Worm (Caenorhabditis elegans) whole organism, L1 larva: Measurements from ENCODE around the gene K01D12.1.

Experiments
- C16A3.4 ChIP-seq: fragments of 150-350 bp; optimal IDR thresholded peaks from 2 replicates; lab custom pipeline; 2014; ENCODE audit warnings: missing biosample characterization, missing genetic modification characterization
- aha-1 ChIP-seq: fragments of 150-350 bp; optimal IDR thresholded peaks from 2 replicates; lab custom pipeline; 2014; ENCODE audit warnings: missing biosample characterization, missing genetic modification characterization
- alr-1 ChIP-seq: fragments of 200-800 bp; sonication (Bioruptor generic); optimal IDR thresholded peaks from 2 replicates; lab custom pipeline; 2018; ENCODE audit warnings: borderline replicate concordance, mild to moderate bottlenecking, missing genetic modification characterization, missing compliant biosample characterization
- aly-2 ChIP-seq: fragments of 150-350 bp; optimal IDR thresholded peaks from 2 replicates; lab custom pipeline; 2014; ENCODE audit warnings: missing biosample characterization, missing genetic modification characterization
- ceh-8 ChIP-seq: fragments of 200-800 bp; sonication (Bioruptor generic); optimal IDR thresholded peaks from 2 replicates; lab custom pipeline; 2018; ENCODE audit warnings: mild to moderate bottlenecking, missing genetic modification characterization, moderate library complexity, missing compliant biosample characterization
- ceh-90 ChIP-seq: sonication (generic microtip); optimal IDR thresholded peaks from 2 replicates; lab custom pipeline; 2016; ENCODE audit warnings: missing genetic modification characterization, missing compliant biosample characterization
- dsc-1 ChIP-seq: sonication (generic microtip); optimal IDR thresholded peaks from 2 replicates; lab custom pipeline; 2016; ENCODE audit warnings: mild to moderate bottlenecking, missing genetic modification characterization, missing compliant biosample characterization
- efl-1 ChIP-seq, 4 experiments: fragments of 150-350 bp; optimal IDR thresholded peaks in 3 of 4; peaks in 1 of 4; 1 replicate in 1 of 4; 2 replicates in 3 of 4; lab custom pipeline; 2014; ENCODE audit warnings: missing biosample characterization in 2 of 4, missing genetic modification characterization in 2 of 4, missing genetic modification reagents in 2 of 4
- efl-3 ChIP-seq: fragments of 200-800 bp; sonication (Bioruptor generic); optimal IDR thresholded peaks from 2 replicates; lab custom pipeline; 2018; ENCODE audit warnings: mild to moderate bottlenecking, missing genetic modification characterization, missing compliant biosample characterization
- elt-2 ChIP-seq: sonication (generic microtip); optimal IDR thresholded peaks from 2 replicates; lab custom pipeline; 2016; ENCODE audit warnings: missing genetic modification characterization, mild to moderate bottlenecking, inconsistent platforms, missing compliant biosample characterization, missing genetic modification reagents
- fkh-10 ChIP-seq: sonication (generic microtip); optimal IDR thresholded peaks from 2 replicates; lab custom pipeline; 2017; ENCODE audit warnings: missing biosample characterization, missing genetic modification reagents, missing genetic modification characterization
- hlh-4 ChIP-seq: sonication (generic microtip); optimal IDR thresholded peaks from 2 replicates; lab custom pipeline; 2016; ENCODE audit warnings: mild to moderate bottlenecking, missing genetic modification characterization, missing compliant biosample characterization
- irx-1 ChIP-seq: sonication (generic microtip); optimal IDR thresholded peaks from 2 replicates; lab custom pipeline; 2016; ENCODE audit warnings: missing genetic modification characterization, missing compliant biosample characterization
- jun-1 ChIP-seq: fragments of 150-350 bp; optimal IDR thresholded peaks from 2 replicates; lab custom pipeline; 2014; ENCODE audit warnings: missing biosample characterization, missing genetic modification reagents, missing genetic modification characterization
- lin-14 ChIP-seq: fragments of 200-800 bp; sonication (Bioruptor generic); optimal IDR thresholded peaks from 2 replicates; lab custom pipeline; 2018; ENCODE audit warnings: mild to moderate bottlenecking, missing genetic modification characterization, moderate library complexity, missing compliant biosample characterization
- lin-15B ChIP-seq: fragments of 150-350 bp; sonication (generic microtip); optimal IDR thresholded peaks from 3 replicates; lab custom pipeline; 2014; ENCODE audit warnings: missing biosample characterization, missing genetic modification characterization
- lsy-2 ChIP-seq, 2 experiments: fragments of 150-350 bp; optimal IDR thresholded peaks; 2 replicates each; lab custom pipeline; 2014; ENCODE audit warnings: missing biosample characterization in 2 of 2, missing genetic modification characterization in 2 of 2
- mef-2 ChIP-seq: fragments of 150-350 bp; optimal IDR thresholded peaks from 2 replicates; lab custom pipeline; 2014; ENCODE audit warnings: missing biosample characterization, missing genetic modification characterization
- mep-1 ChIP-seq: fragments of 150-350 bp; optimal IDR thresholded peaks from 2 replicates; lab custom pipeline; 2014; ENCODE audit warnings: missing biosample characterization, missing genetic modification characterization
- nhr-12 ChIP-seq: sonication (generic microtip); optimal IDR thresholded peaks from 2 replicates; lab custom pipeline; 2017; ENCODE audit warnings: missing biosample characterization, missing genetic modification characterization
- nhr-19 ChIP-seq: fragments of 200-800 bp; sonication (Bioruptor generic); conservative IDR thresholded peaks from 2 replicates; pipeline ENCODE4 v1.3.6; 2022; ENCODE audit warnings: missing genetic modification characterization, missing compliant biosample characterization
- nhr-20 ChIP-seq: sonication (generic microtip); optimal IDR thresholded peaks from 2 replicates; lab custom pipeline; 2016; ENCODE audit warnings: mild to moderate bottlenecking, missing genetic modification characterization, missing compliant biosample characterization
- nhr-47 ChIP-seq: sonication (generic microtip); optimal IDR thresholded peaks from 2 replicates; lab custom pipeline; 2016; ENCODE audit warnings: mild to moderate bottlenecking, missing genetic modification characterization, moderate library complexity, missing compliant biosample characterization
- nhr-84 ChIP-seq: sonication (generic microtip); optimal IDR thresholded peaks from 2 replicates; lab custom pipeline; 2017; ENCODE audit warnings: missing biosample characterization, missing genetic modification characterization
- nhr-85 ChIP-seq: sonication (generic microtip); peaks from one replicate; lab custom pipeline; 2016; ENCODE audit warnings: missing genetic modification characterization, inconsistent platforms, missing compliant biosample characterization
- pax-3 ChIP-seq: fragments of 200-800 bp; sonication (Bioruptor generic); optimal IDR thresholded peaks from 2 replicates; lab custom pipeline; 2018; ENCODE audit warnings: mild to moderate bottlenecking, missing genetic modification characterization, moderate library complexity, missing compliant biosample characterization
- skn-1 ChIP-seq: fragments of 150-350 bp; optimal IDR thresholded peaks from 2 replicates; lab custom pipeline; 2014; ENCODE audit warnings: missing biosample characterization, missing genetic modification characterization
- swsn-7 ChIP-seq: sonication (generic microtip); optimal IDR thresholded peaks from 2 replicates; lab custom pipeline; 2016; ENCODE audit warnings: missing genetic modification characterization, missing compliant biosample characterization
- tbx-2 ChIP-seq: sonication (generic microtip); optimal IDR thresholded peaks from 2 replicates; lab custom pipeline; 2016; ENCODE audit warnings: missing genetic modification characterization, missing compliant biosample characterization
- unc-86 ChIP-seq: sonication (generic microtip); optimal IDR thresholded peaks from 2 replicates; lab custom pipeline; 2016; ENCODE audit warnings: missing genetic modification characterization, missing compliant biosample characterization
- unc-98 ChIP-seq: fragments of 200-800 bp; sonication (Bioruptor generic); IDR thresholded peaks from 2 replicates; pipeline ENCODE4 v1.3.6; 2022; ENCODE audit warnings: missing genetic modification characterization, missing compliant biosample characterization
- xbp-1 ChIP-seq: sonication (generic microtip); optimal IDR thresholded peaks from 2 replicates; lab custom pipeline; 2016; ENCODE audit warnings: missing genetic modification characterization, missing compliant biosample characterization
- ztf-4 ChIP-seq: fragments of 150-350 bp; optimal IDR thresholded peaks from 2 replicates; lab custom pipeline; 2014; ENCODE audit warnings: missing biosample characterization, missing genetic modification characterization

Gene K01D12.1

DNA sequence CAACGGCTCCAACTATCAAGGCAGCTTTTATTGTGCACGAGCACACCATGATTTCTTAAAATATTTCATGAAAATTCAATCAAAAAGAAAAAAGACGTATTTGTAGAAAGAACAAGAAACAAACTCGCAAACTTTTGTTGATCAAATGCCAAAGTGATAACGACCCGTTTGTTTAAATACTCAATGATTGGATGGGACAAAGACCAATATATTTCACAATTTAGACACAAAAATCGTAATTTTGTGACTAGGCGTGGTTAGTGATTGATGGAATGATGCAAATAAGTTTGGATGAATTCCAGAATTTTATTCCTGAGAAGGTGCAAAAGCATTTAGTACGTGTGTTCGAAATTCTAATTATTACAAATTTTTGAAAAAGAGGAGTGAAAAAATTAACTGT is 38.3 kb downstream of the K01D12.1 start, which contains the start of gene cdr-2:
TSS of gene cdr-2 (minus strand) at position 54 of the 400 bp plus-strand sequence.
- TF ChIP-seq nhr-20: peak; percentile 14
- no peak for TF ChIP-seq efl-1 (optimal IDR thresholded peaks at IDR 0.05; lab: Kevin White, UChicago)
- TF ChIP-seq efl-1 (GFP tag; optimal IDR thresholded peaks at IDR 0.05 in 1 of 2; lab: Kevin White, UChicago): peak in 1 of 2 experiments; percentile 48
- no peak for TF ChIP-seq unc-98 (GFP tag; lab: Robert Waterston, UW)
- TF ChIP-seq elt-2: peak; percentile 57
- no peak for TF ChIP-seq nhr-19 (GFP tag; lab: Robert Waterston, UW)

- TF ChIP-seq C16A3.4 (tag; lab: Kevin White, UChicago): no peak
- no peak for TF ChIP-seq jun-1 (tag; lab: Kevin White, UChicago)
- no peak for TF ChIP-seq lin-15B (tag; lab: Kevin White, UChicago)
- TF ChIP-seq tbx-2 (tag; lab: Kevin White, UChicago): no peak
- no peak for TF ChIP-seq ceh-90 (tag; lab: Kevin White, UChicago)
- TF ChIP-seq nhr-84 (tag; lab: Kevin White, UChicago): no peak
- no peak for TF ChIP-seq nhr-85
- TF ChIP-seq ztf-4 (tag; lab: Kevin White, UChicago): no peak
- no peak for TF ChIP-seq skn-1 (tag; lab: Kevin White, UChicago)
- TF ChIP-seq efl-1 (optimal IDR thresholded peaks at IDR 0.05; lab: Kevin White, UChicago): no peak
- TF ChIP-seq efl-1 (GFP tag; optimal IDR thresholded peaks at IDR 0.05 in 1 of 2; lab: Kevin White, UChicago): no peak
- TF ChIP-seq xbp-1 (tag; lab: Kevin White, UChicago): no peak
- TF ChIP-seq nhr-47: no peak
- no peak for TF ChIP-seq efl-3 (GFP tag; lab: Kevin White, UChicago)
- no peak for TF ChIP-seq lsy-2 (tag; optimal IDR thresholded peaks at IDR 0.05; lab: Kevin White, UChicago)
- TF ChIP-seq swsn-7 (tag; lab: Kevin White, UChicago): no peak
- TF ChIP-seq mep-1 (tag; lab: Kevin White, UChicago): no peak
These were observed 39.9 kb downstream of the K01D12.1 start, which contains the start of gene cdr-3 for ce11 chrV:12417277-12417676. Gene cdr-3, minus strand, starts transcription at chrV:12417377.

DNA sequence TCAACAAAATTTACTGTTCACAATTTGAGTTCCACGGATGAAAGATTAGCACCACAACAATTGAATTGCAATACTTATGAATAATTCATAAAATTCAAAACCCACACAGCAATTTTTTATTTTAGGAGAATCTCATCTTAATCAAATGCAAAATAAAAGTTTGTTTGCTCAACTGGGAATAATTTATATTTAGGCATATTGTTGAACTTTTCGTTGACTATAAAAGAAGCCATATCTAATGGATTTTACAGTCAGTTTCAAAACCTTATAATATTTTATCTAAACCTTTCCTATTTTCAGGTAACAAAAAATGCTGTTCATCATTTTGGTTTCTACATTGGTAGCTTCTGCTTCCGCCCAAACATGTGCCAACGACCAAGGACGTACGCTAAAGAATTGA is 40.9 kb downstream of the K01D12.1 start, which contains the start of gene C54D10.3:
TSS of gene C54D10.3 (plus strand) at position 301 of the 400 bp plus-strand sequence.
- TF ChIP-seq efl-3 (GFP tag; lab: Kevin White, UChicago) (no peak), alr-1 (tag; lab: Kevin White, UChicago) (no peak), fkh-10 (GFP tag; lab: Kevin White, UChicago) (no peak), ceh-8 (GFP tag; lab: Kevin White, UChicago) (no peak), lin-15B (tag; lab: Kevin White, UChicago) (no peak), nhr-12 (tag; lab: Kevin White, UChicago) (no peak)

DNA sequence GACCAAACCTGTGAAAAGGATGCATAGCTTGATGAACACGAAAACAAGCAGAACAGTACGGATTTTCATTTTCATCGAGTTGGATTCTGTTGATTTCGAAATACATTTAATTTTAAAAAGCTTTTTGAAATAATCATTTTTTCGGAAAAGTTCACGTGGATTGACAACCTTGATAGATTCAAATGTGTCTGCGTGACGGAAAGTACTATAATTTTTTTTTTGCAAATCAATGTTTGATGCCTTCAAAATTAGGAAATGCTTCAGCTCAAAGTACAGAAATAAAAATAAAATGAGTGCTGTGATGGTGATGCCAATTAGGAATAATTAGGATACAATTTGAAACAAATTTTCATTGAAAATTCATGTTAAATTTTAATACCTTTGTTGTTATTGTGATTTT is 43.5 kb downstream of the K01D12.1 start, which contains the start of gene C54D10.4:
TSS of gene C54D10.4 (minus strand) at position 101 of the 400 bp plus-strand sequence.
- TF ChIP-seq irx-1 (tag; lab: Kevin White, UChicago) (no peak), aly-2 (tag; lab: Kevin White, UChicago) (no peak), aha-1 (tag; lab: Kevin White, UChicago) (no peak), hlh-4 (tag; lab: Kevin White, UChicago) (no peak), unc-86 (no peak)

ce11 chrV:12421360-12421759 is 44.0 kb downstream of the K01D12.1 start:
- TF ChIP-seq mef-2 (tag; lab: Kevin White, UChicago) (no peak), lin-14 (peak; percentile 48)

DNA sequence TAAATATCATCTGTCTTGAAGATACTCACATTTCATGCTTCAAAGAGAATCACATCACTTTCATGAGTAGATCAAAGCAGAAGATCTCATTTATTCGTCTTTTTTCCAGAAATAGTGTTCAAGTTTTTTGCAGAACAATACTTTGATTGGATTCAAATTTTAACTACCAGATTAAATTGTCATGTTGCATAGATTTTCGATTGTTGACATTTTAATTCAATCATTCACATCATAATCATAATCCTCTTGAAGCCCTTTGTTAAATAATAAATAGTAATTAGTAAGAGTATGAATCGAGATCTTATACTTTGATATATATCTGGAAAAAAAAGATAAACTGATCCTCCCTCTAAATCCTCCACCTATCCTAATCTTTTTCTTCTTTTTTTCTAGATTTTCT is 50.5 kb downstream of the K01D12.1 start:
- no peak for TF ChIP-seq nhr-20
- TF ChIP-seq pax-3 (tag; lab: Kevin White, UChicago): peak; percentile 70
- peak; percentile 51 for TF ChIP-seq dsc-1 (tag; lab: Kevin White, UChicago)
